Worm (Caenorhabditis elegans): ENCODE measurements around the gene Y42A5A.3.

The Y42A5A.3 gene

ce11 chrV:11074448-11074847, 21.3 kb downstream of the Y42A5A.3 start, which contains the start of gene act-3:
Gene act-3, minus strand, starts transcription at chrV:11074498.
- no peak for TF ChIP-seq unc-62 (GFP tag; optimal IDR thresholded peaks at IDR 0.05)

- TF ChIP-seq unc-62 (GFP tag; optimal IDR thresholded peaks at IDR 0.05), result no peak
Measured at ce11 chrV:11073354-11073753, 22.4 kb downstream of the Y42A5A.3 start.

DNA sequence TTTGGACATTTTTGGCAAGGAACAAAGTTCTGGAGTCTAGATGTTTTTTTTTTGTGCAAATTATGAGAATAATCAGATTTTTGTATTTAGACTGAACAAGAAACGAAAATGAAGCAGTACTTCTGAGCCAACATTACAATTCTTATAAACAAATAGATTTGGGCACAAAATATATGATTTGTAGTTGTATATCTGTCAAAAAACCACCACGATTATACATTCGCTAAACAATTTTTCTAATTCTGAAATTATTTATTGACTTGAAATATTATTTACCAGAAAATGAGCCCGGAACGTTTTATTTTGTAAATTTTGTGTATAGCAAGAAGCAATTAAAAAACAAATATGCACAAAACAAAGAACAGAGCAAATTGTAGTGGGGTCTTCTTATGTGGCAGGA, 24.3 kb downstream of the Y42A5A.3 start:
- no peak for TF ChIP-seq unc-62 (GFP tag; optimal IDR thresholded peaks at IDR 0.05)

DNA sequence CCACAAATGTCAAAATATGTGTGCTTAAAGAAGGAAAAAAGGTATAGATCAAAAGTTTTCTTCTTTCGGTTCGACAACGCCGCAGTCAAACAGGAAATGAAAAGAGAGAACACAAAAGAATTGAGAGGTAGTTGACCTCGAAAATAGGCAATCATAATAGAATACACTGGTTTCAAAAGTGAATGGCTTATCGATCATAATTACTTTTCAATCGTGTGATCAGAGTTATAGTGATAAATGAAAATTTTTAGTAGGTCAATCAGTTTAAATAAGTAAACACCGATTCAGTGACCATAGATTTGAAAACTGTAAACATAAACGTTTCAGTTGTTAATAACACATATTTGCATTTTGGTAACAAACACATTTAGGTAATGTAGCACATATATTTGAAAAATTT, 25.4 kb downstream of the Y42A5A.3 start:
- TF ChIP-seq unc-62 (GFP tag; optimal IDR thresholded peaks at IDR 0.05), result no peak

DNA sequence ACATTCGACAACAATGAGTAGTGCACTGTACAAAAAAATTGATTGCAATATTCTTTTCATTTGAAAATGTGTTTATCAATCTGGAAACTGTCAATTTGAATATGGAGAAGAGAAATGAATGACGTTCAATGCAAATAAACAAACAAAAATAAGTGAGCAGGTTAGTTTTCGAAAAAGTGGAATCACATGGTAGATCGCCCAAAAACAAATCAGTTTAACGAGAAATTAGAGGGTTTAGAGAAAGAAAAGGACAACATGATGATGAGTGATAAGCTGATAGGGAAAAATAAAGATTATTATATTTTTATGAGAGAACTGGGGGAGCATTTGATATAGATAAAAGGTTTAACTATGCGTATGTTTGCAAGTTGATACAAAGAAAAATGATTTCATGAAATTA, 26.5 kb downstream of the Y42A5A.3 start, which contains the start of gene T04C12.8:
TSS of gene T04C12.8 (minus strand) at position 82 of the 400 bp plus-strand sequence.
- TF ChIP-seq unc-62 (GFP tag; optimal IDR thresholded peaks at IDR 0.05), result no peak

- TF ChIP-seq unc-62 (GFP tag; optimal IDR thresholded peaks at IDR 0.05), result no peak
Measured at ce11 chrV:11065513-11065912, 30.3 kb downstream of the Y42A5A.3 start, which contains the start of gene nlp-80. Gene nlp-80, minus strand, starts transcription at chrV:11065613.

- TF ChIP-seq unc-62 (GFP tag; optimal IDR thresholded peaks at IDR 0.05), result no peak
Measured at ce11 chrV:11063115-11063514, 32.7 kb downstream of the Y42A5A.3 start, which contains the start of gene T04C12.9. Gene T04C12.9, minus strand, starts transcription at chrV:11063215.

- TF ChIP-seq unc-62 (GFP tag; optimal IDR thresholded peaks at IDR 0.05), result no peak
Measured at ce11 chrV:11061887-11062286, 33.9 kb downstream of the Y42A5A.3 start.

ce11 chrV:11060239-11060984, 35.4 kb downstream of the Y42A5A.3 start, which contains the start of gene T04C12.11:
Gene T04C12.11, minus strand, starts transcription at chrV:11060289.
- no peak for TF ChIP-seq unc-62 (GFP tag; optimal IDR thresholded peaks at IDR 0.05)

- TF ChIP-seq unc-62 (GFP tag; optimal IDR thresholded peaks at IDR 0.05), result no peak
Measured at ce11 chrV:11059180-11059579, 36.6 kb downstream of the Y42A5A.3 start, which contains the start of gene T04C12.1. Gene T04C12.1, minus strand, starts transcription at chrV:11059269.

ce11 chrV:11057043-11057442, 38.7 kb downstream of the Y42A5A.3 start, which contains the start of gene srh-75:
Gene srh-75, minus strand, starts transcription at chrV:11057143.
- no peak for TF ChIP-seq unc-62 (GFP tag; optimal IDR thresholded peaks at IDR 0.05)

DNA sequence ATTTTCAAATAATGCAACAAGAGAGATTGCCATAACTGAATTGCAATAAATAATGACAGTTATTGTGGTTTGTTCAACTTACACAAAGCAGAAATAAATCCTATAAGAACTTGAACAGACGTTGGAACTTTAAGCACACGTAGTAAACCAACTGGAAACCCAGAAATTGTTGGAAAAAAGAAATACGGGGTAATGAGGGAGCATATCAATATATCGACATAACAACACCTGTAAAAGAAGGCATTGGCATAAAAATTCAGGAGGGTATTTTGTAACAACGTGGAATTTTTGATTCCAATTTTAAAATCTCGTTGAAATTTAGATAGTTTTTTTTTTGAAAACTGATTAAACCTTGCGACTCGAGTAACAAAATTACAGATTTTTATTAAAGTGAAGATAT, 39.3 kb downstream of the Y42A5A.3 start:
- TF ChIP-seq unc-62 (GFP tag; optimal IDR thresholded peaks at IDR 0.05), result no peak

ce11 chrV:11053827-11054226, 41.9 kb downstream of the Y42A5A.3 start, which contains the start of gene T04C12.7:
Gene T04C12.7, plus strand, starts transcription at chrV:11054127.
- TF ChIP-seq unc-62 (GFP tag; optimal IDR thresholded peaks at IDR 0.05), result no peak

ce11 chrV:11051921-11052320, 43.9 kb downstream of the Y42A5A.3 start, which contains the start of gene T04C12.33:
Gene T04C12.33, plus strand, starts transcription at chrV:11052221.
- TF ChIP-seq unc-62 (GFP tag; optimal IDR thresholded peaks at IDR 0.05), result no peak

DNA sequence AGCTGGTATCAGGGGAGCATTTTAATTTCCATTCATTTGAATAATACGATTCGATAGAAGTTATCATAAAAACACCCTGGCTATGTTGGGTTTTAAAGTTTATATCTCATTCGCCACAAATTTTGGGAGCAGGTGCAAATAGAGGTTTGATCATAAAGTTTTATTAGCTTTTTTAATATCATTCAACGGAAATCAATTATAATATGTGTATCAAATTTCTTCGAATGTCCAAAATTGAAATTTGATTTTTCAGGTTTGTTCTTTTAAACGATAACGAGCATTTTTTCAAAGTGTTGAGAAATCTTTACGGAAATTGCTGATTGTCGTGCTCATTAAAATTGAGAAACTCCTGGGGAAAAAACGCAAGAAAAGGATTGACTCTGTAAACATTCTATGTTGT, 47.1 kb downstream of the Y42A5A.3 start, which contains the start of gene srh-74:
TSS of gene srh-74 (minus strand) at position 101 of the 400 bp plus-strand sequence.
- no peak for TF ChIP-seq unc-62 (GFP tag; optimal IDR thresholded peaks at IDR 0.05)

DNA sequence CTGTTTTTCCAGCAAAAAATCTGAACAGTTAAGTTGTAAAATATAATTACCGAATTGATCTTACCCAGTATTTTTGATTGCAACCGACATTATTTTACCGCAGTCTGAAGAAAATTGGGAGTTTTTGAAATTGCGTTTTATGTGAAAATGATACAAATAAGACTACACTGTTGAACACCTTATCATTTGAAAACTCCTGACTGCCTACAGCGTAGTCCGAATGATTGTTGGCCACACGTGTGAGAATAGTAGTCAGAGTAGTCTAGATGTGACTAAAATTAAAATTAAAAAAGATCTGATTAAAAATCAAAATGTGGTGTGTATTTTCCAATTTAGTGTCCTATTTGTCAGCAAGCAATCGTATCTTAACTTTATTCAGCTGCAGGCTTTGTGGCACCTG, 49.0 kb downstream of the Y42A5A.3 start, which contains the start of gene dhs-18:
TSS of gene dhs-18 (minus strand) at position 104 of the 400 bp plus-strand sequence.
- no peak for TF ChIP-seq unc-62 (GFP tag; optimal IDR thresholded peaks at IDR 0.05)
